Worm (Caenorhabditis elegans): ENCODE data around the gene C25H3.16.

C25H3.16 gene

DNA sequence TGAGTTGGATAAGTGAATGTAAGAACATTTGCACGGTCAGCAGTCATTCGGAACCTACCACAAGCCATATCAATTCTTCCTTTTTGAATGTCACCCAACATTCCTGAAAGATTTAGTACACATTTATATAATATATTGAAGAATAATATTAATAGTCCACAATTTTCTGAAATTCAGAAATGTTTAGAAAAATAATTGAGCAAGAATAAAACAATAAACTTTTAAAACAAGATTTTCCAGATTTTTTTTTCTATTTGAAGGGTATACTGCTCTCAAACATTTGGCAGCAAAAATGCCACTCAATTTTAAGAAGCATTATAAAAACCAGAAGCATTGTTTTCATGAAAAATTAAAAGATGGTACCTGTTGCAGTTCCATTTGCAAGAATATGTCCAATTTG lies 29.3 kb upstream of the C25H3.16 start, which contains the start of gene F59E12.8:
Gene F59E12.8, minus strand, starts transcription at position 101 of the 400 bp plus-strand sequence.
- TF ChIP-seq aha-1 (tag; optimal IDR thresholded peaks at IDR 0.05) (no peak), isw-1 (GFP tag; IDR thresholded peaks at IDR 0.05) (no peak), nhr-237 (tag; optimal IDR thresholded peaks at IDR 0.05) (no peak), fkh-10 (GFP tag; optimal IDR thresholded peaks at IDR 0.05) (no peak), rnt-1 (tag; optimal IDR thresholded peaks at IDR 0.05) (no peak), lir-3 (tag; optimal IDR thresholded peaks at IDR 0.05; ENCODE audit: poor library complexity) (no peak), irx-1 (tag; optimal IDR thresholded peaks at IDR 0.05) (no peak)

DNA sequence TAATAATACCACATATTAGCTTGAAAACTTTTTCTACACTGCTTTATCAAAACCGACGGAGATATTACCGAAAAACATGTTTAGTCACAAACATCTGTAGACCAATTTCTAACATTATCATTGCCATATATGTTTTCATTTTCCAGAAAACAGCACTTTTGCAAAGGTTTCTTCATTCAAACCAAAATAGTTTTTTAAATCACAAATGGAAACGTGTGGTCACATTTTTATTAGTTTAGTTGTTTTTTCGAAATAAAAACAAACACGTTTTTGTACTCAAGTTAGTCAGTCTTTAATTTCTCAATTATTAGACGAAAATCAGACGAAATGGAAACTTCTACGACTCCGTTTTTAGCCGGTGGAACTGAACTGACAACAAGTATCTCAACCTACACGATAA lies 28.0 kb upstream of the C25H3.16 start, which contains the start of gene F59E12.3:
Gene F59E12.3, plus strand, starts transcription at position 301 of the 400 bp plus-strand sequence.
- TF ChIP-seq nhr-85 (tag) (peak; percentile 42), elt-3 (tag; optimal IDR thresholded peaks at IDR 0.05) (no peak)

DNA sequence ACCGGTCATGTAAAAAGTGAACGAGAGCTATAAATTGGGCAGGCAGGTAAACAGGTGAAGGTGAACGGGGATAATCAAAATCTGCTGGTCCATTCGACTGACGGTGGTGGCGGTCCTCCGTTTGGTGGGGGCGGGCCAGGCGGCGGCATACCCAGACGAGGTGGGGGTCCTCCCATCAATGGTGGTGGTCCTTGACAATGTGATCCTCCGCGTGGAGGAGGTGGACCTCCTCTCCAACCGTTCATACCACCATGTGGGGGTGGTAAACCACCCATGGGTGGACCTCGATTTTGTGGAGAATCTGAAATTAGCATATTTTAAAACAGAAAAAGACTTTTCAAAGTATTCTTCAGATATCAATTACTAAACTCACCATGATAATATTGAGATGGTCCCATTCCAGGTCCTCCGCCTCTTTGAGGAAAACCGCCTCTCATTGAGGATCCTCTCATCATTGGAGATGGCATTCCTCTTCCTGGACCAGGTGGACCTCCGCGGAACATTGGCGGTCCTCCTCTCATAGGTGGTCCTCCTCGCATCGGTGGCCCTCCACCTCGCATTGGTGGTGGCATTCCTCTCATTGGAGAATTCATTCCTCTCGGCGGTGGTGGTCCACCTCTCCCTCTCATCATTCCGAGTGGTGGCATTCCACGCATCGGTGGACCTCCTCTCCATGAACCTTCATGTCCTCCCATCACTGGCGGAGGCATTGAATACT lies 25.6 kb upstream of the C25H3.16 start:
- TF ChIP-seq ceh-82 (tag; optimal IDR thresholded peaks at IDR 0.05): no peak
- no peak for TF ChIP-seq ceh-88 (GFP tag; IDR thresholded peaks at IDR 0.05)

DNA sequence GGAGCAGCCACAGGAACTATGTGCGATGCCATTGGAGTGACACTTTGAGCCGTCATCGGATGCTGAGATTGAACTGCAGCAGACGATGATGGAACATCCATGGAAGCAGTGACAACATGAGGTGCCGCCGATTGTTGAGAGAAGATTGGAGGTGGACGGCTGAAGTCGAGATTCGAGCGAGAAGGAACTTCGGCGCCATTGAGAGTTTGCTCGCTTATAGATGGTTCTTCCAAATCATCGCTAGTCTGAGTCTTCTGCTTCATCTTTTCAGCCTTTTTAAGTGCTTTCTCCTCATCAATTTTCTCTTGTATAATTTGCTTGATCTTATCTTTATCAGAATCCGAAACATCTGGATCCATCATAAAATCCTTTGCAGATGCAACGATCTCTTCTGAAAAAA lies 24.0 kb upstream of the C25H3.16 start:
- no peak for TF ChIP-seq hlh-17 (GFP tag; optimal IDR thresholded peaks at IDR 0.05; ENCODE audit: borderline replicate concordance)
- no peak for TF ChIP-seq tlp-1 (tag; optimal IDR thresholded peaks at IDR 0.05)
- no peak for TF ChIP-seq nhr-90 (tag; optimal IDR thresholded peaks at IDR 0.05; ENCODE audit: poor library complexity)
- TF ChIP-seq sox-4 (tag; optimal IDR thresholded peaks at IDR 0.05): no peak
- no peak for TF ChIP-seq C34B4.2 (tag; optimal IDR thresholded peaks at IDR 0.05)
- TF ChIP-seq fkh-8 (tag; optimal IDR thresholded peaks at IDR 0.05): no peak
- no peak for TF ChIP-seq ets-5 (GFP tag; IDR thresholded peaks at IDR 0.05)
- TF ChIP-seq ztf-4 (tag; optimal IDR thresholded peaks at IDR 0.05): no peak
- no peak for TF ChIP-seq aly-2 (tag; optimal IDR thresholded peaks at IDR 0.05)
- TF ChIP-seq skn-1 (tag; optimal IDR thresholded peaks at IDR 0.05): no peak

DNA sequence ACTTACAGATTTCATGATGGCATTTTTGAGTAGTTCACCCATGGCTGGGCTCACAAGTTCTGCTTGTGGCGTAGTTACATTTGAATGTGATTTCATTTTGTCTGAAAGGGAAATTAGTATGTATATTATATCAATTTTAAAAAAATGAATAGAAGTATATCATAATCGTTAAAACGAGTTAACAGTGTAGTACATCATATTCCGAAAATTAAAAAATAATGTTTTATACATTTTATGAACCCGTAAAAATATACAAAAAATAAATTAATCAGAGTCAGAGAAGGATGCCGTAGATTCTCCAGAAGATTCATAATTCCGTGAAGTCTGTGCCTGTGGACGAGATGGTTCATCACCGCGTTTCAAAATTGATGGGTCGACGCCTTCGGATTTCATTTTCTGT lies 19.1 kb upstream of the C25H3.16 start, which contains the start of gene F59E12.9:
Gene F59E12.9, minus strand, starts transcription at position 101 of the 400 bp plus-strand sequence.
- TF ChIP-seq mdl-1 (tag; optimal IDR thresholded peaks at IDR 0.05): no peak
- TF ChIP-seq ces-1 (GFP tag; optimal IDR thresholded peaks at IDR 0.05): no peak
- no peak for TF ChIP-seq tbx-2 (tag; optimal IDR thresholded peaks at IDR 0.05)
- TF ChIP-seq egl-27 (tag; optimal IDR thresholded peaks at IDR 0.05): no peak
- no peak for TF ChIP-seq unc-86 (tag; optimal IDR thresholded peaks at IDR 0.05)
- no peak for TF ChIP-seq lin-35 (GFP tag; optimal IDR thresholded peaks at IDR 0.05)
- no peak for TF ChIP-seq C34B4.2 (tag; optimal IDR thresholded peaks at IDR 0.05)
- no peak for TF ChIP-seq nhr-20 (tag; optimal IDR thresholded peaks at IDR 0.05)
- TF ChIP-seq nhr-71 (tag; optimal IDR thresholded peaks at IDR 0.05): no peak
- TF ChIP-seq dsc-1 (tag; optimal IDR thresholded peaks at IDR 0.05): no peak
- no peak for TF ChIP-seq hlh-4 (tag; optimal IDR thresholded peaks at IDR 0.05)
- TF ChIP-seq xbp-1 (tag; optimal IDR thresholded peaks at IDR 0.05): no peak
- TF ChIP-seq pqm-1 (tag; optimal IDR thresholded peaks at IDR 0.05): no peak
- no peak for TF ChIP-seq sox-4 (tag; optimal IDR thresholded peaks at IDR 0.05)
- no peak for TF ChIP-seq unc-98 (GFP tag; IDR thresholded peaks at IDR 0.05)

Data from whole organism, L1 larva.